Fruit fly (Drosophila melanogaster) whole organism, prepupa: ENCODE data around the gene Alg2.

Source experiments
- CG9139 ChIP-seq: fragments of 200-800 bp; sonication (Bioruptor generic); optimal IDR thresholded peaks from 3 replicates; lab custom pipeline; 2017; ENCODE audit warnings: missing biosample characterization, mild to moderate bottlenecking, missing genetic modification characterization
- Sox102F ChIP-seq: fragments of 200-800 bp; sonication (Bioruptor generic); optimal IDR thresholded peaks from 2 replicates; lab custom pipeline; 2016; ENCODE audit warnings: missing biosample characterization, mild to moderate bottlenecking, missing genetic modification characterization
- acj6 ChIP-seq: fragments of 200-800 bp; sonication (Bioruptor generic); optimal IDR thresholded peaks from 3 replicates; lab custom pipeline; 2016; ENCODE audit warnings: missing biosample characterization, missing genetic modification characterization

DNA sequence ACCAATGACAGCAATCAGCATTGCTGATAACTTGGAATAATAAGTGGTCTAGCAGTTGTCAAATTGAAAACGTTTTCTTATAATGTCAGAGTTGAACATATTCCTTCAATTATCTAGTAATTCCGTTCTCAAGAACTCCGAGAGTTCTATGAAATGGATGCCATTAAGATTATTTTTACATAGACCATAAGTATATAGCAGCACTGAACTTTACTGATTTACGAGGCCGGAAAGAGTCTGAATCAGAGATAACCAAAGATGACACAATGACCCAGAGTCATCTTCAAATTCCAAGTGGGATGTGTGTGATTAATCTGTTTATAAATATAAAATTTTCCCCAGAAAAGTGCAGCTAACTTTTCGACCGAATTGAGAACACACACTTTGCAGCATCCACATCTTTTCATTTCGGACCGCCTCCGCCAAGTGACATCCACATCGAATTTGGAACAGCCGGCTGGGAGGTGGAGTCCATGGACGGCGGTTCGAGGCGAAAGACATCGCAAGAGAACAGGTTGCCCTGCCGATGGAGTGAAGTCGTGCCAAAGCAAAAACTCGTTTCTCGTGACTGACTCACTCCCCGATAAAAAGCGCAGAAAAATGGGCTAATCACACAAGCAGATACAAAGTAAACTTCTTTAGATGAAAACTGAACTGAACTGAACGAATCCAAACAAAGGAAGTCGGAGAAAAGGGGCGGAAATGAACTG lies 18.5 kb upstream of the Alg2 start:
- no peak for TF ChIP-seq CG9139 (GFP tag; lab: Kevin White, UChicago)
- TF ChIP-seq acj6 (GFP tag; lab: Kevin White, UChicago) = no peak
- TF ChIP-seq Sox102F (GFP tag; lab: Kevin White, UChicago) = no peak
